Worm (Caenorhabditis elegans) whole organism, L4 larva: ENCODE results near the gene Y73F8A.15.

Source experiments
- D1046.2 ChIP-seq: fragments of 200-800 bp; sonication (Bioruptor generic); IDR thresholded peaks from 2 replicates; pipeline ENCODE4 v1.3.6; 2022; ENCODE audit warnings: missing genetic modification characterization, missing compliant biosample characterization
- F10B5.3 ChIP-seq: sonication (generic microtip); optimal IDR thresholded peaks from 2 replicates; lab custom pipeline; 2016; ENCODE audit warnings: mild to moderate bottlenecking, missing genetic modification characterization, missing compliant biosample characterization
- aly-2 ChIP-seq: sonication (generic microtip); optimal IDR thresholded peaks from 2 replicates; lab custom pipeline; 2018; ENCODE audit warnings: missing biosample characterization, missing genetic modification characterization
- ceh-32 ChIP-seq: sonication (generic microtip); optimal IDR thresholded peaks from 2 replicates; lab custom pipeline; 2016; ENCODE audit warnings: mild to moderate bottlenecking, missing genetic modification characterization, missing compliant biosample characterization; ENCODE audit not compliant: poor library complexity
- ceh-62 ChIP-seq: sonication (generic microtip); optimal IDR thresholded peaks from 2 replicates; lab custom pipeline; 2017; ENCODE audit warnings: missing biosample characterization, missing genetic modification characterization
- ctbp-1 ChIP-seq: fragments of 200-800 bp; sonication (Bioruptor generic); IDR thresholded peaks from 2 replicates; pipeline ENCODE4 v1.3.6; 2022; ENCODE audit warnings: missing genetic modification reagents, missing genetic modification characterization, missing compliant biosample characterization
- hlh-30 ChIP-seq: sonication (generic microtip); optimal IDR thresholded peaks from 2 replicates; lab custom pipeline; 2017; ENCODE audit warnings: antibody characterized with exemption, mild to moderate bottlenecking, missing genetic modification characterization, missing compliant biosample characterization; ENCODE audit not compliant: insufficient read depth
- jun-1 ChIP-seq: fragments of 150-350 bp; optimal IDR thresholded peaks from 2 replicates; lab custom pipeline; 2014; ENCODE audit warnings: missing biosample characterization, missing genetic modification reagents, missing genetic modification characterization
- lsy-2 ChIP-seq, 2 experiments: fragments of 150-350 bp in 1 of 2; sonication (generic microtip) in 1 of 2; optimal IDR thresholded peaks; 2 replicates each; lab custom pipeline; 2014 to 2017; ENCODE audit warnings: missing biosample characterization in 2 of 2, missing genetic modification characterization in 2 of 2
- skn-1 ChIP-seq: fragments of 150-350 bp; optimal IDR thresholded peaks from 2 replicates; lab custom pipeline; 2014; ENCODE audit warnings: missing biosample characterization, missing genetic modification characterization

ce11 chrIV:15328092-15328491 is 6.7 kb downstream of the Y73F8A.15 start, which contains the start of gene tbx-40:
- TF ChIP-seq jun-1 (tag; lab: Kevin White, UChicago) (no peak), D1046.2 (GFP tag; lab: Robert Waterston, UW) (no peak), aly-2 (tag; lab: Kevin White, UChicago) (no peak), ctbp-1 (GFP tag; lab: Robert Waterston, UW) (no peak), hlh-30 (tag; lab: Kevin White, UChicago) (no peak), F10B5.3 (no peak), ceh-32 (tag; lab: Kevin White, UChicago) (no peak), lsy-2 (tag; optimal IDR thresholded peaks at IDR 0.05; lab: Kevin White, UChicago) (no peak), ceh-62 (tag; lab: Kevin White, UChicago) (no peak), skn-1 (tag; lab: Kevin White, UChicago) (no peak)
